Fruit fly (Drosophila melanogaster) whole organism, embryonic: ENCODE results near the gene mia.
A peak's percentile ranks its signal among the peaks of the same experiment; 100 is the strongest.

ENCODE experiments used
- Awh ChIP-seq: fragments of 200-800 bp; sonication (Bioruptor generic); IDR thresholded peaks from 2 replicates; pipeline ENCODE4, ENCODE4 v1.3.6; 2022; ENCODE audit warnings: missing biosample characterization, missing genetic modification characterization
- Bdp1 ChIP-seq: fragments of 200-800 bp; sonication (Bioruptor generic); optimal IDR thresholded peaks from 3 replicates; lab custom pipeline; 2016; ENCODE audit warnings: missing biosample characterization, missing genetic modification characterization
- C15 ChIP-seq: fragments of 200-800 bp; sonication (Bioruptor generic); IDR thresholded peaks from 3 replicates; pipeline ENCODE4 v1.3.6; 2022; ENCODE audit warnings: missing biosample characterization, missing genetic modification characterization
- CG10959 ChIP-seq: fragments of 200-800 bp; sonication (Bioruptor generic); IDR thresholded peaks from 2 replicates; pipeline ENCODE4 v1.3.6; 2022; ENCODE audit warnings: missing biosample characterization, missing genetic modification characterization
- CG11085 ChIP-seq: fragments of 200-800 bp; sonication (Bioruptor generic); IDR thresholded peaks from 2 replicates; pipeline ENCODE4 v1.3.6; 2022; ENCODE audit warnings: missing biosample characterization, missing genetic modification characterization
- CG11456 ChIP-seq: fragments of 200-800 bp; sonication (Bioruptor generic); IDR thresholded peaks from 3 replicates; pipeline ENCODE4 v1.3.6; 2022; ENCODE audit warnings: missing biosample characterization, missing genetic modification characterization
- CG1233 ChIP-seq: fragments of 200-800 bp; sonication (Bioruptor generic); optimal IDR thresholded peaks from 4 replicates; lab custom pipeline; 2018; ENCODE audit warnings: missing biosample characterization, mild to moderate bottlenecking, missing genetic modification characterization
- CG13123 ChIP-seq: fragments of 200-800 bp; sonication (Bioruptor generic); optimal IDR thresholded peaks from 2 replicates; lab custom pipeline; 2016; ENCODE audit warnings: missing biosample characterization, missing genetic modification characterization
- CG14860 ChIP-seq: fragments of 200-800 bp; sonication (Bioruptor generic); IDR thresholded peaks from 3 replicates; pipeline ENCODE4 v1.3.6; 2022; ENCODE audit warnings: missing biosample characterization, missing genetic modification characterization; ENCODE audit not compliant: partially characterized antibody
- CG1529 ChIP-seq: fragments of 200-800 bp; sonication (Bioruptor generic); optimal IDR thresholded peaks from 3 replicates; lab custom pipeline; 2018; ENCODE audit warnings: missing biosample characterization, missing genetic modification characterization
- CG15514 ChIP-seq: fragments of 200-800 bp; sonication (Bioruptor generic); optimal IDR thresholded peaks from 3 replicates; lab custom pipeline; 2017; ENCODE audit warnings: missing biosample characterization, missing genetic modification characterization, mild to moderate bottlenecking, moderate library complexity, missing genetic modification reagents
- CG17361 ChIP-seq: fragments of 200-800 bp; sonication (Bioruptor generic); IDR thresholded peaks from 3 replicates; pipeline ENCODE4 v1.3.6; 2022; ENCODE audit warnings: missing biosample characterization, missing genetic modification characterization
- CG17802 ChIP-seq: fragments of 200-800 bp; sonication (Bioruptor generic); optimal IDR thresholded peaks from 2 replicates; lab custom pipeline; 2018; ENCODE audit warnings: missing biosample characterization, mild to moderate bottlenecking, missing genetic modification characterization, moderate library complexity
- CG18619 ChIP-seq: fragments of 200-800 bp; sonication (Bioruptor generic); optimal IDR thresholded peaks from 3 replicates; lab custom pipeline; 2017; ENCODE audit warnings: missing biosample characterization, mild to moderate bottlenecking, missing genetic modification characterization
- CG2116 ChIP-seq: fragments of 200-800 bp; sonication (Bioruptor generic); optimal IDR thresholded peaks from 3 replicates; lab custom pipeline; 2018; ENCODE audit warnings: missing biosample characterization, mild to moderate bottlenecking, missing genetic modification characterization
- CG2129 ChIP-seq: fragments of 200-800 bp; sonication (Bioruptor generic); IDR thresholded peaks from 2 replicates; pipeline ENCODE4 v1.3.6; 2022; ENCODE audit warnings: missing biosample characterization, missing genetic modification characterization; ENCODE audit not compliant: partially characterized antibody
- CG2712 ChIP-seq: fragments of 200-800 bp; optimal IDR thresholded peaks from 3 replicates; lab custom pipeline; 2019; ENCODE audit warnings: missing biosample characterization, mild to moderate bottlenecking, missing genetic modification characterization, moderate library complexity
- CG33213 ChIP-seq: fragments of 200-800 bp; sonication (Bioruptor generic); optimal IDR thresholded peaks from 3 replicates; lab custom pipeline; 2016; ENCODE audit warnings: missing biosample characterization, missing genetic modification characterization
- CG34224 ChIP-seq: fragments of 200-800 bp; sonication (Bioruptor generic); IDR thresholded peaks from 3 replicates; pipeline ENCODE4 v1.3.6; 2022; ENCODE audit warnings: missing biosample characterization, missing genetic modification characterization; ENCODE audit not compliant: partially characterized antibody
- CG4707 ChIP-seq: fragments of 200-800 bp; sonication (Bioruptor generic); optimal IDR thresholded peaks from 2 replicates; lab custom pipeline; 2018; ENCODE audit warnings: missing biosample characterization, mild to moderate bottlenecking, missing genetic modification characterization, moderate library complexity
- CG4820 ChIP-seq: fragments of 200-800 bp; sonication (Bioruptor generic); optimal IDR thresholded peaks from 3 replicates; lab custom pipeline; 2016; ENCODE audit warnings: missing biosample characterization, missing genetic modification characterization
- CG7271 ChIP-seq: fragments of 200-800 bp; sonication (Bioruptor generic); optimal IDR thresholded peaks from 2 replicates; lab custom pipeline; 2018; ENCODE audit warnings: missing biosample characterization, mild to moderate bottlenecking, missing genetic modification characterization, moderate library complexity
- Dll ChIP-seq: fragments of 200-800 bp; sonication (Bioruptor generic); IDR thresholded peaks from 4 replicates; pipeline ENCODE4 v1.3.6; 2022; ENCODE audit warnings: missing biosample characterization, missing genetic modification characterization; ENCODE audit not compliant: partially characterized antibody
- ERR ChIP-seq: fragments of 200-800 bp; sonication (Bioruptor generic); optimal IDR thresholded peaks from 2 replicates; lab custom pipeline; 2016; ENCODE audit warnings: missing biosample characterization, missing genetic modification characterization
- Hey ChIP-seq: fragments of 200-800 bp; sonication (Bioruptor generic); optimal IDR thresholded peaks from 3 replicates; lab custom pipeline; 2018; ENCODE audit warnings: missing biosample characterization, mild to moderate bottlenecking, missing genetic modification characterization
- Hr3 ChIP-seq: fragments of 200-800 bp; sonication (Bioruptor generic); optimal IDR thresholded peaks from 3 replicates; lab custom pipeline; 2016; ENCODE audit warnings: missing biosample characterization, missing genetic modification characterization
- Lhr ChIP-seq: fragments of 200-800 bp; sonication (Bioruptor generic); optimal IDR thresholded peaks from 3 replicates; lab custom pipeline; 2017; ENCODE audit warnings: mild to moderate bottlenecking, missing biosample characterization, missing genetic modification reagents, missing genetic modification characterization
- Neu2 ChIP-seq: fragments of 200-800 bp; sonication (Bioruptor generic); optimal IDR thresholded peaks from 3 replicates; lab custom pipeline; 2016; ENCODE audit warnings: missing biosample characterization, missing genetic modification characterization, borderline replicate concordance
- NfI ChIP-seq: fragments of 200-800 bp; sonication (Bioruptor generic); optimal IDR thresholded peaks from 3 replicates; lab custom pipeline; 2018; ENCODE audit warnings: missing biosample characterization, mild to moderate bottlenecking, missing genetic modification characterization, moderate library complexity
- Oli ChIP-seq: fragments of 200-800 bp; sonication (Bioruptor generic); optimal IDR thresholded peaks from 2 replicates; lab custom pipeline; 2018; ENCODE audit warnings: missing biosample characterization, mild to moderate bottlenecking, missing genetic modification characterization, moderate library complexity
- Sox102F ChIP-seq: fragments of 200-800 bp; sonication (Bioruptor generic); optimal IDR thresholded peaks from 2 replicates; lab custom pipeline; 2018; ENCODE audit warnings: missing biosample characterization, mild to moderate bottlenecking, missing genetic modification characterization, moderate library complexity
- Sry-β ChIP-seq: fragments of 200-800 bp; sonication (Bioruptor generic); optimal IDR thresholded peaks from 2 replicates; lab custom pipeline; 2018; ENCODE audit warnings: missing biosample characterization, mild to moderate bottlenecking, missing genetic modification characterization, moderate library complexity
- Usf ChIP-seq: fragments of 200-800 bp; sonication (Bioruptor generic); optimal IDR thresholded peaks from 2 replicates; lab custom pipeline; 2017; ENCODE audit warnings: missing genotype, missing biosample characterization, missing genetic modification characterization
- ab ChIP-seq: fragments of 200-800 bp; sonication (Bioruptor generic); optimal IDR thresholded peaks from 2 replicates; lab custom pipeline; 2016; ENCODE audit warnings: missing biosample characterization, missing genetic modification characterization
- ase ChIP-seq: fragments of 200-800 bp; sonication (Bioruptor generic); IDR thresholded peaks from 3 replicates; pipeline ENCODE4 v1.3.6; 2022; ENCODE audit warnings: missing biosample characterization, missing genetic modification characterization
- az2 ChIP-seq: fragments of 200-800 bp; sonication (Bioruptor generic); optimal IDR thresholded peaks from 3 replicates; lab custom pipeline; 2016; ENCODE audit warnings: missing biosample characterization, missing genetic modification characterization
- bbx ChIP-seq: fragments of 200-800 bp; sonication (Bioruptor generic); IDR thresholded peaks from 2 replicates; pipeline ENCODE4 v1.3.6; 2022; ENCODE audit warnings: missing biosample characterization, missing genetic modification characterization; ENCODE audit not compliant: partially characterized antibody
- ftz-f1 ChIP-seq: fragments of 200-800 bp; sonication (Bioruptor generic); optimal IDR thresholded peaks from 2 replicates; lab custom pipeline; 2016; ENCODE audit warnings: missing biosample characterization, missing genetic modification characterization
- gem ChIP-seq: fragments of 200-800 bp; sonication (Bioruptor generic); optimal IDR thresholded peaks from 2 replicates; lab custom pipeline; 2019; ENCODE audit warnings: missing biosample characterization, mild to moderate bottlenecking, missing genetic modification characterization, moderate library complexity
- gsb-n ChIP-seq: fragments of 200-800 bp; sonication (Bioruptor generic); optimal IDR thresholded peaks from 3 replicates; lab custom pipeline; 2018; ENCODE audit warnings: missing biosample characterization, mild to moderate bottlenecking, missing genetic modification characterization
- ham ChIP-seq: fragments of 200-800 bp; sonication (Bioruptor generic); IDR thresholded peaks from 2 replicates; pipeline ENCODE4 v1.3.6; 2022; ENCODE audit warnings: missing biosample characterization, missing genetic modification characterization
- hth ChIP-seq: fragments of >200 bp; optimal IDR thresholded peaks from 2 replicates; lab custom pipeline; 2017; ENCODE audit warnings: inconsistent platforms
- ind ChIP-seq: fragments of 200-800 bp; sonication (Bioruptor generic); optimal IDR thresholded peaks from 3 replicates; lab custom pipeline; 2016; ENCODE audit warnings: missing biosample characterization, missing genetic modification characterization
- pfk ChIP-seq: fragments of 200-800 bp; sonication (Bioruptor generic); optimal IDR thresholded peaks from 2 replicates; lab custom pipeline; 2018; ENCODE audit warnings: missing biosample characterization, mild to moderate bottlenecking, missing genetic modification characterization, moderate library complexity
- scrt ChIP-seq: fragments of 200-800 bp; sonication (Bioruptor generic); optimal IDR thresholded peaks from 2 replicates; lab custom pipeline; 2018; ENCODE audit warnings: missing biosample characterization, mild to moderate bottlenecking, missing genetic modification characterization, moderate library complexity
- seq ChIP-seq: fragments of 200-800 bp; sonication (Bioruptor generic); IDR thresholded peaks from 2 replicates; pipeline ENCODE4 v1.3.6; 2022; ENCODE audit warnings: missing biosample characterization, missing genetic modification characterization
- sr ChIP-seq: fragments of 200-800 bp; sonication (Bioruptor generic); IDR thresholded peaks from 3 replicates; pipeline ENCODE4 v1.3.6; 2022; ENCODE audit warnings: missing biosample characterization, missing genetic modification characterization
- tna ChIP-seq: fragments of 200-800 bp; sonication (Bioruptor generic); IDR thresholded peaks from 2 replicates; pipeline ENCODE4 v1.3.6; 2022; ENCODE audit warnings: missing biosample characterization, missing genetic modification characterization; ENCODE audit not compliant: partially characterized antibody
- vnd ChIP-seq: fragments of 200-800 bp; sonication (Bioruptor generic); IDR thresholded peaks from 3 replicates; pipeline ENCODE4 v1.3.6; 2022; ENCODE audit warnings: missing biosample characterization, missing genetic modification characterization; ENCODE audit not compliant: partially characterized antibody
- zen2 ChIP-seq: fragments of 200-800 bp; sonication (Bioruptor generic); IDR thresholded peaks from 3 replicates; pipeline ENCODE4 v1.3.6; 2022; ENCODE audit warnings: missing biosample characterization, missing genetic modification characterization; ENCODE audit not compliant: partially characterized antibody

The mia gene

dm6 chr3R:5591398-5591853 is 40.5 kb upstream of the mia start, which contains the start of the genes noi and Vha26 (continued):
- TF ChIP-seq vnd (GFP tag; lab: Robert Waterston, UW): 0 out of 3 replicates have a peak, but pooled peaks have one; percentile 45
- no peak for TF ChIP-seq CG1233 (GFP tag; lab: Kevin White, UChicago)
- no peak for TF ChIP-seq Sox102F (GFP tag; lab: Kevin White, UChicago)
- TF ChIP-seq Usf (GFP tag; lab: Kevin White, UChicago): no peak
- no peak for TF ChIP-seq CG1529 (GFP tag; lab: Kevin White, UChicago)
- peak; percentile 35 for TF ChIP-seq Bdp1
- peak; percentile 51 for TF ChIP-seq CG2129 (GFP tag; lab: Robert Waterston, UW)
- peak; percentile 36; the same call in 1 of the 3 replicates for TF ChIP-seq CG14860
- TF ChIP-seq CG2116 (GFP tag; lab: Kevin White, UChicago): peak; percentile 76
- TF ChIP-seq pfk (GFP tag; lab: Kevin White, UChicago): peak; percentile 39
- no peak for TF ChIP-seq CG33213 (GFP tag; lab: Kevin White, UChicago)
- TF ChIP-seq CG17802 (tag; lab: Kevin White, UChicago): peak; percentile 94
- no peak for TF ChIP-seq CG13123 (GFP tag; lab: Kevin White, UChicago)
- peak; percentile 20 for TF ChIP-seq CG18619 (GFP tag; lab: Kevin White, UChicago)
- peak; percentile 18 for TF ChIP-seq Sry-β (GFP tag; lab: Kevin White, UChicago)
- no peak for TF ChIP-seq CG11085 (GFP tag; lab: Robert Waterston, UW)
- no peak for TF ChIP-seq zen2 (GFP tag; lab: Robert Waterston, UW)
- TF ChIP-seq CG4707 (GFP tag; lab: Kevin White, UChicago): no peak
- peak; percentile 47; the same call in 2 of the 3 replicates for TF ChIP-seq CG34224
- no peak for TF ChIP-seq Neu2 (GFP tag; lab: Kevin White, UChicago)
- TF ChIP-seq az2 (GFP tag; lab: Kevin White, UChicago): peak; percentile 3
- TF ChIP-seq seq (GFP tag; lab: Robert Waterston, UW): no peak
- no peak for TF ChIP-seq CG4820 (GFP tag; lab: Kevin White, UChicago)
- no peak for TF ChIP-seq ab (GFP tag; lab: Kevin White, UChicago)
- peak; percentile 12 for TF ChIP-seq ftz-f1 (GFP tag; lab: Kevin White, UChicago)
- no peak for TF ChIP-seq scrt
- peak; percentile 38 for TF ChIP-seq ind
- TF ChIP-seq sr: no peak
- peak; percentile 74; the same call in 2 of the 3 replicates for TF ChIP-seq CG17361
- TF ChIP-seq Hey (tag; lab: Kevin White, UChicago): no peak
- peak; percentile 28 for TF ChIP-seq Hr3
- 0 out of 3 replicates have a peak, but pooled peaks have one; percentile 8 for TF ChIP-seq ase
- TF ChIP-seq Dll (GFP tag; lab: Robert Waterston, UW): peak; percentile 62; the same call in 2 of the 4 replicates
- TF ChIP-seq tna: no peak
- peak; percentile 74 for TF ChIP-seq CG2712 (tag; lab: Kevin White, UChicago)
- no peak for TF ChIP-seq CG10959 (GFP tag; lab: Robert Waterston, UW)
- no peak for TF ChIP-seq Oli (tag; lab: Kevin White, UChicago)
- peak; percentile 44 for TF ChIP-seq NfI (GFP tag; lab: Kevin White, UChicago)
- TF ChIP-seq ham (GFP tag; lab: Robert Waterston, UW): no peak
- no peak for TF ChIP-seq CG7271 (tag; lab: Kevin White, UChicago)
- TF ChIP-seq CG15514 (GFP tag; lab: Kevin White, UChicago): peak; percentile 73
- TF ChIP-seq ERR (GFP tag; lab: Kevin White, UChicago): no peak
- TF ChIP-seq bbx (GFP tag; lab: Robert Waterston, UW): peak; percentile 54
- no peak for TF ChIP-seq CG11456 (GFP tag; lab: Robert Waterston, UW)
- TF ChIP-seq C15 (GFP tag; lab: Robert Waterston, UW): no peak
- peak; percentile 56 for TF ChIP-seq Lhr (GFP tag; lab: Kevin White, UChicago)
- no peak for TF ChIP-seq Awh (GFP tag; lab: Robert Waterston, UW)
- TF ChIP-seq gsb-n (tag; lab: Kevin White, UChicago): no peak
- no peak for TF ChIP-seq hth (lab: Kevin White, UChicago)
- TF ChIP-seq gem: no peak
